Fruit fly (Drosophila melanogaster): ENCODE results near the gene CG14722.

CG14722 gene

DNA sequence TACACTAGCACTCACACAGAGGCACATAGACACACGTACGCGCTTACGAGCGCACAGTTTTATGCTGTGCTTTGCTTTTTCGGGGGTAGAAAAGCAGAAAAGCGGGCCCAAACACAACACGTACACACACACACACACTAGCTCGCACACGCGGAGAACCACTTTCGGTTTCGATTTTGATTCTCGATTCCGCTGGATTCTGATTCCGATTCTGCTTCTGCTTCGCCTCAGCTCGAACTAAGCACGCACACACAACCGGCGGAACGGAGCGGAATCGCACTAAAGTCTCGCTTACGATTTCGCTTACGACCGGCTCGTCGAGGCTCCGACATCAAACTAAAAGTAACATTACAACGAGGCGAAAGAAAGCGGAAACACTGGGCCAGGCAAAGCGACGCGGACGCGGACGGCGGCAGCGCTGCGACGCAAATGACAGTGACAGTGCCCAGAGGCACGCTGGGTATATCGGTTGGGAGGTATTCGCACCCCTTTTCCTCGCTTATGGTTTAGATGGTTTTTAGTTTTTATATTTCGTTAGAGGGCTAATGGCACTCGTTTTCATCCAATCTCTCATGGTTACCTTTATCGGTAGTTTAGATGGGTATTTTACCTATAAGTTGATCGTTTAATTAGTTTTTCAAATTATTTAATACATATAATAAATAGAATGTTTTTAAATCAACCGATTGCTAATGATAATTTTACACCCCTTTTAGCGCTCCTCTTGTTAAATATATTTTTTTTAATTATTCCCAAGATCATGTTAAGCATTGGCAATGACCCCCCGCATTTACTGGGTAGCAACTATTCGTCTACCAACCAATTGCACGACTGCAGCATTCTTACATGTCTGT lies 36.5 kb downstream of the CG14722 start:
- TF ChIP-seq fkh (GFP tag; optimal IDR thresholded peaks at IDR 0.05), result no peak
- TF ChIP-seq CG10669 (GFP tag; optimal IDR thresholded peaks at IDR 0.05), result peak; percentile 7
- no peak for TF ChIP-seq Ets21C (GFP tag; optimal IDR thresholded peaks at IDR 0.05)
- TF ChIP-seq CG1621 (tag; optimal IDR thresholded peaks at IDR 0.05), result peak; percentile 54
- peak; percentile 36; the same call in 1 of the 2 replicates for TF ChIP-seq Gug (GFP tag; IDR thresholded peaks at IDR 0.05)
- TF ChIP-seq achi (GFP tag; optimal IDR thresholded peaks at IDR 0.05), result peak; percentile 80
- peak; percentile 87 for TF ChIP-seq CG32006 (GFP tag; optimal IDR thresholded peaks at IDR 0.05)
- TF ChIP-seq CG6163 (GFP tag; IDR thresholded peaks at IDR 0.05), result peak; percentile 73
- peak; percentile 28 for TF ChIP-seq Eip93F (GFP tag; optimal IDR thresholded peaks at IDR 0.05)
- TF ChIP-seq CG8632 (GFP tag; optimal IDR thresholded peaks at IDR 0.05), result peak; percentile 69
- TF ChIP-seq CG11294 (GFP tag; IDR thresholded peaks at IDR 0.05), result no peak; the same call in 1 of the 2 replicates
- peak; percentile 68 for TF ChIP-seq CG10631 (GFP tag; optimal IDR thresholded peaks at IDR 0.05)
- TF ChIP-seq CG6792 (GFP tag; optimal IDR thresholded peaks at IDR 0.05), result peak; percentile 65
- no peak for TF ChIP-seq CG7368 (GFP tag; optimal IDR thresholded peaks at IDR 0.05)
- TF ChIP-seq CG6276 (GFP tag; optimal IDR thresholded peaks at IDR 0.05), result peak; percentile 53
- TF ChIP-seq Smox (GFP tag; optimal IDR thresholded peaks at IDR 0.05), result peak; percentile 38
- peak; percentile 77 for TF ChIP-seq Sox15 (GFP tag; optimal IDR thresholded peaks at IDR 0.05)
- peak; percentile 8; the same call in 1 of the 2 replicates for TF ChIP-seq CG15336 (GFP tag; IDR thresholded peaks at IDR 0.05)
- TF ChIP-seq Hr4 (GFP tag; optimal IDR thresholded peaks at IDR 0.05), result peak; percentile 67
- TF ChIP-seq Eip78C (GFP tag), result peak; percentile 85
- TF ChIP-seq pdm3 (GFP tag; optimal IDR thresholded peaks at IDR 0.05), result peak; percentile 46
- peak; percentile 52 for TF ChIP-seq spab (GFP tag; optimal IDR thresholded peaks at IDR 0.05)
- TF ChIP-seq Eip75B (GFP tag; optimal IDR thresholded peaks at IDR 0.05), result peak; percentile 69
- peak; percentile 71 for TF ChIP-seq acj6 (GFP tag; optimal IDR thresholded peaks at IDR 0.05)
- no peak for TF ChIP-seq Hr38 (GFP tag; optimal IDR thresholded peaks at IDR 0.05)
- TF ChIP-seq dsx (GFP tag; optimal IDR thresholded peaks at IDR 0.05; ENCODE audit: poor library complexity, severe bottlenecking), result peak; percentile 58
- peak; percentile 54 for TF ChIP-seq Met (GFP tag; optimal IDR thresholded peaks at IDR 0.05)
- peak; percentile 63 for TF ChIP-seq fd59A (GFP tag; optimal IDR thresholded peaks at IDR 0.05)
- peak; percentile 12 for TF ChIP-seq CG16779 (tag; optimal IDR thresholded peaks at IDR 0.05)
- no peak for TF ChIP-seq topi (GFP tag; optimal IDR thresholded peaks at IDR 0.05)
- TF ChIP-seq Sox14 (GFP tag; optimal IDR thresholded peaks at IDR 0.05), result peak; percentile 49
- peak; percentile 48 for TF ChIP-seq Lpt (GFP tag; optimal IDR thresholded peaks at IDR 0.05)
- peak; percentile 61 for TF ChIP-seq eg (GFP tag; IDR thresholded peaks at IDR 0.05)
- TF ChIP-seq CG4318 (GFP tag; optimal IDR thresholded peaks at IDR 0.05), result peak; percentile 79
- TF ChIP-seq cyc (GFP tag; optimal IDR thresholded peaks at IDR 0.05), result peak; percentile 24
- no peak for TF ChIP-seq fd85E (GFP tag; optimal IDR thresholded peaks at IDR 0.05)
- peak; percentile 42 for TF ChIP-seq Ets96B (tag; optimal IDR thresholded peaks at IDR 0.05)
- peak; percentile 61 for TF ChIP-seq CG34406 (GFP tag; optimal IDR thresholded peaks at IDR 0.05)
- TF ChIP-seq lz (GFP tag; optimal IDR thresholded peaks at IDR 0.05), result peak; percentile 16
- peak; percentile 63 for TF ChIP-seq esn (GFP tag; optimal IDR thresholded peaks at IDR 0.05)
- peak; percentile 81 for TF ChIP-seq CG6854 (GFP tag; optimal IDR thresholded peaks at IDR 0.05)
- peak; percentile 25 for TF ChIP-seq net (GFP tag; optimal IDR thresholded peaks at IDR 0.05)
- TF ChIP-seq CG6808 (GFP tag; optimal IDR thresholded peaks at IDR 0.05), result peak; percentile 44
- TF ChIP-seq Blimp-1 (GFP tag; optimal IDR thresholded peaks at IDR 0.05), result peak; percentile 99
- TF ChIP-seq CG11902 (GFP tag; optimal IDR thresholded peaks at IDR 0.05), result peak; percentile 47
- peak; percentile 78 for TF ChIP-seq OdsH (GFP tag; optimal IDR thresholded peaks at IDR 0.05)
- TF ChIP-seq svp (GFP tag), result peak; percentile 81
- peak; percentile 48 for TF ChIP-seq CG8119 (GFP tag; IDR thresholded peaks at IDR 0.05)
- TF ChIP-seq CG3032 (tag; optimal IDR thresholded peaks at IDR 0.05), result peak; percentile 46
- peak; percentile 39 for TF ChIP-seq CG8319 (GFP tag; optimal IDR thresholded peaks at IDR 0.05)
